Fruit fly (Drosophila melanogaster): ENCODE data around the gene Pus1.

dm6 chr3R:20634674-20635594 lies 42.5 kb upstream of the Pus1 start, which contains the start of the genes Pi3K92E and Lrrk:
- TF ChIP-seq CTCF (optimal IDR thresholded peaks at IDR 0.05) = no peak
- TF ChIP-seq CG8478 (optimal IDR thresholded peaks at IDR 0.05) = no peak
